Worm (Caenorhabditis elegans) whole organism, young adult: ENCODE measurements around the gene C41H7.2.
"Not testable (repeated sequence)": the region's sequence is repeated elsewhere in the genome, so short reads cannot be mapped to it uniquely, and the experiment has no call there.

Experiments used
- attf-3 ChIP-seq: fragments of 200-800 bp; sonication (Bioruptor generic); conservative IDR thresholded peaks from 2 replicates; pipeline ENCODE4 v1.3.6; 2022; ENCODE audit warnings: missing genetic modification reagents, missing genetic modification characterization, missing compliant biosample characterization
- attf-5 ChIP-seq: fragments of 200-800 bp; sonication (Bioruptor generic); optimal IDR thresholded peaks from 2 replicates; lab custom pipeline; 2018; ENCODE audit warnings: mild to moderate bottlenecking, missing genetic modification characterization, missing compliant biosample characterization
- dpl-1 ChIP-seq: fragments of 150-350 bp; optimal IDR thresholded peaks from 2 replicates; lab custom pipeline; 2014; ENCODE audit warnings: missing biosample characterization, missing genetic modification reagents, missing genetic modification characterization
- let-526 ChIP-seq: fragments of 200-800 bp; sonication (Bioruptor generic); IDR thresholded peaks from 2 replicates; pipeline ENCODE4 v1.3.6; 2022; ENCODE audit warnings: missing genetic modification reagents, missing genetic modification characterization, missing compliant biosample characterization
- nhr-90 ChIP-seq: sonication (generic microtip); optimal IDR thresholded peaks from 2 replicates; lab custom pipeline; 2016; ENCODE audit warnings: missing genotype, mild to moderate bottlenecking, missing genetic modification characterization, missing compliant biosample characterization
- unc-62 ChIP-seq: fragments of 150-350 bp; optimal IDR thresholded peaks from 2 replicates; lab custom pipeline; 2014; ENCODE audit warnings: missing biosample characterization, missing genetic modification reagents, missing genetic modification characterization

ce11 chrII:3031292-3031691, 16.7 kb downstream of the C41H7.2 start:
- TF ChIP-seq unc-62 (GFP tag; lab: Kevin White, UChicago); attf-3 (GFP tag; lab: Robert Waterston, UW); attf-5; nhr-90 (tag; lab: Kevin White, UChicago); let-526; dpl-1 (GFP tag; lab: Kevin White, UChicago): not testable (repeated sequence)
